Fruit fly (Drosophila melanogaster): Measurements from ENCODE around the gene Acbp5.

Acbp5 gene

DNA sequence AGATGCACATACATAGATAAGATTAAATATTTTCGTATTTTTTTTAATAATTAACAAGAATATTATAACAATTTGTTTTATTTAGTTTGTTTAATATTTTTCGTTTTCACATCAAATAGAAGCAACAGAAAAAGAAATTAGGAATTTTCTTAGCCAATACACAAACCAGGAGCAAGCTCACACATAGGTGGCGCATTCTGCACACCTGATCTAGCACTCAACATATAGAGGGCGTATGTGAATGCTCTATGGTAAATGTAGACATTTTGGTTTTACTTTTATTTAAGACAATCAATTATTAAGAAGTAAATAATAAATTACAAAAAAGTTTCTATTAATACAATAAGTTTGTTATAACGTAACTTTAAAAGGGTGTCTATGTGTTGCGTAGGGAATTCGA is 39.5 kb downstream of the Acbp5 start (continued):
- TF ChIP-seq CG16863 (GFP tag; optimal IDR thresholded peaks at IDR 0.05) (no peak), mld (GFP tag; IDR thresholded peaks at IDR 0.05; ENCODE audit: partially characterized antibody) (no peak), CG14050 (GFP tag; IDR thresholded peaks at IDR 0.05) (no peak), dmrt11E (tag; optimal IDR thresholded peaks at IDR 0.05) (peak; percentile 31), CG12391 (tag; optimal IDR thresholded peaks at IDR 0.05) (no peak), Xbp1 (GFP tag; optimal IDR thresholded peaks at IDR 0.05) (peak; percentile 70), Hand (GFP tag; optimal IDR thresholded peaks at IDR 0.05) (no peak), CG9437 (GFP tag; optimal IDR thresholded peaks at IDR 0.05) (no peak), sens (GFP tag) (peak; percentile 37), D (optimal IDR thresholded peaks at IDR 0.05) (no peak), D (GFP tag; optimal IDR thresholded peaks at IDR 0.05) (no peak), CG8765 (GFP tag; IDR thresholded peaks at IDR 0.05) (no peak), CG13775 (GFP tag; optimal IDR thresholded peaks at IDR 0.05) (no peak), vvl (GFP tag; IDR thresholded peaks at IDR 0.05) (no peak; the same call in 1 of the 2 replicates), CG32532 (GFP tag; IDR thresholded peaks at IDR 0.05) (peak; percentile 79), inv (GFP tag; IDR thresholded peaks at IDR 0.05; ENCODE audit: partially characterized antibody) (no peak), E2f1 (GFP tag; IDR thresholded peaks at IDR 0.05) (0 out of 2 replicates have a peak, but pooled peaks have one; percentile 11)

DNA sequence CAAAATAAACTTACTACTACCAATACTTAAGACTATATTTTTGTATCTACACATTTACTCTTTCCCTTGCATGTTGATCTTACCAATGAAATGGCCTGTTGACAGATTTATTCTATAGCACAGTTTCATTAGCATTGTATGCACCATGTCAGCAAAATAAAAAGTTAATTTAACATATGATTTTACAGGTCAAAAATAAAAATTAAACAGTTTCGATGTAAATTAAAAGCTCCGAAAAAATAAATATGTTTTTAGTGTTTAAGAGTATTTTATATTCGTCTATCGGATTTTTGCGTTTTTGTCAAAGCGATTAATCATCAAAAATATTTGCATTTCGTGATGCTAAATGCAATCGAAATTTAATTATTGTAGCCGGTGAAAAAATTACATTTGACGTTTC is 40.0 kb downstream of the Acbp5 start:
- 0 out of 2 replicates have a peak, but pooled peaks have one; percentile 9 for TF ChIP-seq Awh (GFP tag; IDR thresholded peaks at IDR 0.05)
- TF ChIP-seq fd102C (GFP tag; optimal IDR thresholded peaks at IDR 0.05) = no peak
- no peak for TF ChIP-seq Meics (GFP tag; optimal IDR thresholded peaks at IDR 0.05)
- no peak for TF ChIP-seq hb (GFP tag; IDR thresholded peaks at IDR 0.05; ENCODE audit: partially characterized antibody)
- TF ChIP-seq HLH54F (GFP tag; optimal IDR thresholded peaks at IDR 0.05) = no peak
- no peak for TF ChIP-seq MBD-R2 (GFP tag; IDR thresholded peaks at IDR 0.05)
- TF ChIP-seq amos (GFP tag; IDR thresholded peaks at IDR 0.05; ENCODE audit: partially characterized antibody) = no peak
- TF ChIP-seq CG6689 (GFP tag; IDR thresholded peaks at IDR 0.05) = no peak
- no peak for TF ChIP-seq wor (GFP tag; IDR thresholded peaks at IDR 0.05)
- TF ChIP-seq CG10209 (GFP tag; optimal IDR thresholded peaks at IDR 0.05) = no peak
- TF ChIP-seq CG31441 (GFP tag; IDR thresholded peaks at IDR 0.05) = 0 out of 2 replicates have a peak, but pooled peaks have one; percentile 11
- TF ChIP-seq al (GFP tag; IDR thresholded peaks at IDR 0.05) = no peak
- TF ChIP-seq pho (GFP tag; optimal IDR thresholded peaks at IDR 0.05) = no peak
- peak; percentile 91 for TF ChIP-seq D19A (tag; optimal IDR thresholded peaks at IDR 0.05)
- TF ChIP-seq HLH4C (GFP tag; IDR thresholded peaks at IDR 0.05; ENCODE audit: partially characterized antibody) = no peak
- TF ChIP-seq CG30431 (GFP tag; optimal IDR thresholded peaks at IDR 0.05) = no peak
- TF ChIP-seq CG15479 (GFP tag; optimal IDR thresholded peaks at IDR 0.05) = no peak
- TF ChIP-seq D (optimal IDR thresholded peaks at IDR 0.05) = no peak
- no peak for TF ChIP-seq D (GFP tag; optimal IDR thresholded peaks at IDR 0.05)
- no peak for TF ChIP-seq Hr39 (optimal IDR thresholded peaks at IDR 0.05)
- no peak for TF ChIP-seq CG34422 (GFP tag; IDR thresholded peaks at IDR 0.05)
- no peak for TF ChIP-seq CG9609 (GFP tag; optimal IDR thresholded peaks at IDR 0.05)
- TF ChIP-seq CG8281 (tag; optimal IDR thresholded peaks at IDR 0.05) = no peak
- TF ChIP-seq jigr1 (GFP tag; IDR thresholded peaks at IDR 0.05) = no peak
- TF ChIP-seq dmrt11E (tag; optimal IDR thresholded peaks at IDR 0.05) = no peak
- no peak for TF ChIP-seq pnt (GFP tag; optimal IDR thresholded peaks at IDR 0.05)
- no peak for TF ChIP-seq disco-r (GFP tag; optimal IDR thresholded peaks at IDR 0.05)
- no peak for TF ChIP-seq CG12299 (tag; optimal IDR thresholded peaks at IDR 0.05)
- TF ChIP-seq CrebB (tag; optimal IDR thresholded peaks at IDR 0.05) = no peak
- no peak for TF ChIP-seq CG17359 (tag; optimal IDR thresholded peaks at IDR 0.05)
- no peak for TF ChIP-seq schlank (tag; optimal IDR thresholded peaks at IDR 0.05)
- peak; percentile 15 for TF ChIP-seq CG2678 (tag; optimal IDR thresholded peaks at IDR 0.05)
- no peak for TF ChIP-seq inv (GFP tag; IDR thresholded peaks at IDR 0.05; ENCODE audit: partially characterized antibody)
- TF ChIP-seq CG8944 (GFP tag; optimal IDR thresholded peaks at IDR 0.05) = no peak
- TF ChIP-seq CG30020 (tag; optimal IDR thresholded peaks at IDR 0.05) = no peak
- TF ChIP-seq CG17802 (tag; optimal IDR thresholded peaks at IDR 0.05) = no peak
- TF ChIP-seq CG8290 (GFP tag; optimal IDR thresholded peaks at IDR 0.05) = no peak
- no peak for TF ChIP-seq CG8290 (tag; optimal IDR thresholded peaks at IDR 0.05)

Data from whole organism, embryonic.